Worm (Caenorhabditis elegans) whole organism, L4 larva: ENCODE measurements around the gene T20B3.1.

Experiments used
- T20F7.1 ChIP-seq: fragments of 200-800 bp; sonication (Bioruptor generic); optimal IDR thresholded peaks from 2 replicates; lab custom pipeline; 2018; ENCODE audit warnings: mild to moderate bottlenecking, missing genetic modification characterization, missing compliant biosample characterization
- attf-4 ChIP-seq: sonication (generic microtip); optimal IDR thresholded peaks from 3 replicates; lab custom pipeline; 2017; ENCODE audit warnings: missing biosample characterization, missing genetic modification characterization
- ceh-32 ChIP-seq: sonication (generic microtip); optimal IDR thresholded peaks from 2 replicates; lab custom pipeline; 2016; ENCODE audit warnings: mild to moderate bottlenecking, missing genetic modification characterization, missing compliant biosample characterization; ENCODE audit not compliant: poor library complexity
- ceh-44 ChIP-seq: fragments of 200-800 bp; sonication (Bioruptor generic); IDR thresholded peaks from 2 replicates; pipeline ENCODE4 v1.3.6; 2022; ENCODE audit warnings: missing genetic modification reagents, missing genetic modification characterization, missing compliant biosample characterization
- ces-1 ChIP-seq: fragments of 150-350 bp; sonication (generic microtip); optimal IDR thresholded peaks from 4 replicates; lab custom pipeline; 2014; ENCODE audit warnings: missing biosample characterization, missing genetic modification reagents, missing genetic modification characterization
- cey-2 ChIP-seq: sonication (generic microtip); optimal IDR thresholded peaks from 3 replicates; lab custom pipeline; 2017; ENCODE audit warnings: missing genetic modification characterization, mild to moderate bottlenecking, missing compliant biosample characterization, antibody characterized with exemption, borderline replicate concordance; ENCODE audit not compliant: insufficient read depth
- daf-12 ChIP-seq: fragments of 150-350 bp; optimal IDR thresholded peaks from 2 replicates; lab custom pipeline; 2014; ENCODE audit warnings: missing biosample characterization, missing genetic modification reagents, missing genetic modification characterization
- daf-8 ChIP-seq: fragments of 200-800 bp; sonication (Bioruptor generic); IDR thresholded peaks from 2 replicates; pipeline ENCODE4 v1.3.6; 2022; ENCODE audit warnings: missing genetic modification characterization, missing compliant biosample characterization
- dve-1 ChIP-seq: sonication (generic microtip); optimal IDR thresholded peaks from 2 replicates; lab custom pipeline; 2017; ENCODE audit warnings: antibody characterized with exemption, mild to moderate bottlenecking, missing genetic modification characterization, missing compliant biosample characterization; ENCODE audit not compliant: insufficient read depth
- lin-1 ChIP-seq: fragments of 200-800 bp; sonication (Bioruptor generic); IDR thresholded peaks from 2 replicates; pipeline ENCODE4 v1.3.6; 2022; ENCODE audit warnings: missing genetic modification reagents, missing genetic modification characterization, missing compliant biosample characterization
- mep-1 ChIP-seq: fragments of 150-350 bp; sonication (generic microtip); optimal IDR thresholded peaks from 3 replicates; lab custom pipeline; 2014; ENCODE audit warnings: missing biosample characterization, missing genetic modification characterization
- mxl-2 ChIP-seq: fragments of 200-800 bp; sonication (Bioruptor generic); conservative IDR thresholded peaks from 2 replicates; pipeline ENCODE4 v1.3.6; 2022; ENCODE audit warnings: missing genetic modification reagents, missing genetic modification characterization, missing compliant biosample characterization
- nhr-111 ChIP-seq: fragments of 200-800 bp; sonication (Bioruptor generic); optimal IDR thresholded peaks from 2 replicates; lab custom pipeline; 2018; ENCODE audit warnings: mild to moderate bottlenecking, missing genetic modification characterization, missing compliant biosample characterization
- nhr-48 ChIP-seq: sonication (generic microtip); optimal IDR thresholded peaks from 2 replicates; lab custom pipeline; 2016; ENCODE audit warnings: mild to moderate bottlenecking, missing genetic modification characterization, missing compliant biosample characterization
- nhr-77 ChIP-seq: fragments of 150-350 bp; optimal IDR thresholded peaks from 2 replicates; lab custom pipeline; 2014; ENCODE audit warnings: missing biosample characterization, missing genetic modification characterization
- pqm-1 ChIP-seq: sonication (generic microtip); optimal IDR thresholded peaks from 2 replicates; lab custom pipeline; 2017; ENCODE audit warnings: missing biosample characterization, missing genetic modification characterization
- saeg-2 ChIP-seq: fragments of 200-800 bp; sonication (Bioruptor generic); IDR thresholded peaks from 2 replicates; pipeline ENCODE4 v1.3.6; 2022; ENCODE audit warnings: missing genetic modification reagents, missing genetic modification characterization, missing compliant biosample characterization
- set-16 ChIP-seq: fragments of 200-800 bp; sonication (Bioruptor generic); IDR thresholded peaks from 2 replicates; pipeline ENCODE4 v1.3.6; 2022; ENCODE audit warnings: missing genetic modification reagents, missing genetic modification characterization, missing compliant biosample characterization
- spr-3 ChIP-seq: fragments of 200-800 bp; sonication (Bioruptor generic); optimal IDR thresholded peaks from 2 replicates; lab custom pipeline; 2018; ENCODE audit warnings: mild to moderate bottlenecking, missing genetic modification characterization, missing compliant biosample characterization
- ztf-7 ChIP-seq: fragments of 150-350 bp; optimal IDR thresholded peaks from 2 replicates; lab custom pipeline; 2014; ENCODE audit warnings: missing biosample characterization, missing genetic modification characterization

The T20B3.1 gene

DNA sequence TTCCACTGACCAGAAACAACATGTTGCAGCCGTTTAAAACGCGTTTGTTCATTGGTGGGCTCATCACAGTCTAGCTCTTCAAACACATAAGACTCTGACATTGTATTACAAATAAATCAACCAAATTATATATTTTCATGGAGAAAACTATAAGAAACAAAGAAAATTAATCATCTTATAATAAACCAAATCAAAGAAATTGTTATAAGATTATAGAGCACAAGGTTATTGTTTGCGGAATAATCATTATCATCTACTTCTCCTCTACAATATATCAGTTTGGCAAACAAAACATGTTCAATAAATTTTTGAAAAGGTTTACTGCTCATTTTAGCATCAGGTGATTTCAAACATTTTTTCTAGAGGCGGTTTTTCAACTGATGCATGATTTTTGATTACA lies 46.4 kb downstream of the T20B3.1 start, which contains the start of the genes clec-32 and clec-24:
Gene clec-32, minus strand, starts transcription at position 101 of the 400 bp plus-strand sequence.
Gene clec-24, plus strand, starts transcription at position 294 of the 400 bp plus-strand sequence.
- no peak for TF ChIP-seq nhr-48 (tag; lab: Kevin White, UChicago)
- TF ChIP-seq nhr-77 (tag; lab: Kevin White, UChicago) = no peak
- TF ChIP-seq set-16 (GFP tag; lab: Robert Waterston, UW) = no peak
- no peak for TF ChIP-seq T20F7.1 (GFP tag; lab: Kevin White, UChicago)
- no peak for TF ChIP-seq cey-2 (tag; lab: Kevin White, UChicago)
- no peak for TF ChIP-seq ztf-7 (tag; lab: Kevin White, UChicago)
- TF ChIP-seq daf-12 (tag; lab: Kevin White, UChicago) = no peak
- no peak for TF ChIP-seq pqm-1 (tag; lab: Kevin White, UChicago)

DNA sequence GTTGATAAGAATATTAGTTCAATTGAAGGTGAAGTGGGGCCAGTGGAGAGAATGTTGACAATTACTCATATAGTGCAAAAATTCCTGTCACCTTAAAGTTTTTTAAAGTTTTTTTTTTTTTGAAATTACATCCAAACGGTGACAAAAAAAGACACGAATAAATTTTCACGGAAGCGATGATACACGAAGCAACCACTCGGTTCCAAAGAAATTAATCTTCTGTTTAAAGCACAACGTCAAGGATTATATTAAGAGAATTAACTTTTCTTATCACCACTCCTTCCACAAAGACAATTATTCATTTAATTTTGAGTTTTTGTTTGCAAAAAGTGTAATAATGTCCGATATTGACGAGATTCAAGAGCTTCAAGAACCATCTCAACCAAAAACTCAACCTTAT lies 50.0 kb downstream of the T20B3.1 start, which contains the start of gene clec-28:
Gene clec-28, plus strand, starts transcription at position 301 of the 400 bp plus-strand sequence.
- no peak for TF ChIP-seq daf-8 (GFP tag; lab: Robert Waterston, UW)
- no peak for TF ChIP-seq mxl-2 (GFP tag; lab: Robert Waterston, UW)
- TF ChIP-seq nhr-77 (tag; lab: Kevin White, UChicago) = no peak
- no peak for TF ChIP-seq ces-1 (GFP tag; lab: Kevin White, UChicago)
- no peak for TF ChIP-seq pqm-1 (tag; lab: Kevin White, UChicago)
- no peak for TF ChIP-seq mep-1 (tag; lab: Kevin White, UChicago)
- no peak for TF ChIP-seq dve-1 (tag; lab: Kevin White, UChicago)
- TF ChIP-seq nhr-111 = no peak
- TF ChIP-seq, all 104 proteins: peak for 0

- TF ChIP-seq ces-1 (GFP tag; lab: Kevin White, UChicago) (no peak), cey-2 (tag; lab: Kevin White, UChicago) (no peak), spr-3 (GFP tag; lab: Kevin White, UChicago) (no peak), ceh-44 (no peak), lin-1 (GFP tag; lab: Robert Waterston, UW) (no peak), saeg-2 (GFP tag; lab: Robert Waterston, UW) (no peak), mep-1 (tag; lab: Kevin White, UChicago) (no peak), attf-4 (no peak), T20F7.1 (GFP tag; lab: Kevin White, UChicago) (no peak), ceh-32 (no peak)
Measured at ce11 chrV:16869740-16870139, 54.4 kb downstream of the T20B3.1 start, which contains the start of gene clec-33. TSS of gene clec-33 (minus strand) at chrV:16869840.
